Fruit fly (Drosophila melanogaster) whole organism, embryonic: ENCODE measurements around the gene Sk2.

ENCODE experiments used
- Antp ChIP-seq: fragments of 200-800 bp; sonication (Bioruptor generic); optimal IDR thresholded peaks from 3 replicates; lab custom pipeline; 2016; ENCODE audit warnings: missing biosample characterization, missing genetic modification characterization
- Atf3 ChIP-seq: fragments of 200-800 bp; sonication (Bioruptor generic); optimal IDR thresholded peaks from 3 replicates; lab custom pipeline; 2016; ENCODE audit warnings: missing biosample characterization, missing genetic modification characterization
- BEAF-32 ChIP-seq: fragments of 200-800 bp; sonication (Bioruptor generic); optimal IDR thresholded peaks from 3 replicates; lab custom pipeline; 2017; ENCODE audit warnings: missing biosample characterization, missing genetic modification characterization, mild to moderate bottlenecking, moderate library complexity, missing genetic modification reagents
- CG11247 ChIP-seq: fragments of 200-800 bp; sonication (Bioruptor generic); IDR thresholded peaks from 2 replicates; pipeline ENCODE4 v1.3.6; 2022; ENCODE audit warnings: missing biosample characterization, missing genetic modification characterization
- CG12155 ChIP-seq: fragments of 200-800 bp; sonication (Bioruptor generic); optimal IDR thresholded peaks from 3 replicates; lab custom pipeline; 2016; ENCODE audit warnings: missing biosample characterization, missing genetic modification characterization
- CG14441 ChIP-seq: fragments of 200-800 bp; sonication (Bioruptor generic); IDR thresholded peaks from 2 replicates; pipeline ENCODE4 v1.3.6; 2022; ENCODE audit warnings: missing biosample characterization, missing genetic modification characterization
- CG15696 ChIP-seq: fragments of 200-800 bp; sonication (Bioruptor generic); optimal IDR thresholded peaks from 2 replicates; lab custom pipeline; 2019; ENCODE audit warnings: missing biosample characterization, mild to moderate bottlenecking, missing genetic modification characterization, moderate library complexity
- CG17328 ChIP-seq: fragments of 200-800 bp; sonication (Bioruptor generic); IDR thresholded peaks from 2 replicates; pipeline ENCODE4 v1.3.6; 2022; ENCODE audit warnings: missing biosample characterization, missing genetic modification characterization
- CG17829 ChIP-seq: fragments of 200-800 bp; optimal IDR thresholded peaks from 2 replicates; lab custom pipeline; 2019; ENCODE audit warnings: missing biosample characterization, mild to moderate bottlenecking, missing genetic modification characterization, moderate library complexity
- CG18011 ChIP-seq: fragments of 200-800 bp; sonication (Bioruptor generic); optimal IDR thresholded peaks from 2 replicates; lab custom pipeline; 2017; ENCODE audit warnings: missing biosample characterization, missing genetic modification characterization, mild to moderate bottlenecking, moderate library complexity, missing genotype
- CG2678 ChIP-seq: fragments of 200-800 bp; sonication (Bioruptor generic); optimal IDR thresholded peaks from 3 replicates; lab custom pipeline; 2019; ENCODE audit warnings: missing biosample characterization, mild to moderate bottlenecking, missing genetic modification characterization, moderate library complexity
- CG30431 ChIP-seq: fragments of 200-800 bp; sonication (Bioruptor generic); optimal IDR thresholded peaks from 2 replicates; lab custom pipeline; 2017; ENCODE audit warnings: missing biosample characterization, missing genetic modification characterization
- CG3065 ChIP-seq: fragments of 200-800 bp; sonication (Bioruptor generic); optimal IDR thresholded peaks from 2 replicates; lab custom pipeline; 2016; ENCODE audit warnings: missing biosample characterization, missing genetic modification characterization
- CG3163 ChIP-seq: fragments of 200-800 bp; sonication (Bioruptor generic); optimal IDR thresholded peaks from 3 replicates; lab custom pipeline; 2016; ENCODE audit warnings: missing biosample characterization, missing genetic modification characterization
- CG5180 ChIP-seq: fragments of 200-800 bp; sonication (Bioruptor generic); optimal IDR thresholded peaks from 3 replicates; lab custom pipeline; 2017; ENCODE audit warnings: missing biosample characterization, missing genetic modification characterization, mild to moderate bottlenecking, moderate library complexity, missing genetic modification reagents
- CG6175 ChIP-seq: fragments of 200-800 bp; sonication (Bioruptor generic); IDR thresholded peaks from 3 replicates; pipeline ENCODE4 v1.3.6; 2022; ENCODE audit warnings: missing biosample characterization, missing genetic modification characterization
- CG6689 ChIP-seq: fragments of 200-800 bp; sonication (Bioruptor generic); IDR thresholded peaks from 2 replicates; pipeline ENCODE4 v1.3.6; 2022; ENCODE audit warnings: missing biosample characterization, missing genetic modification characterization
- CG6791 ChIP-seq: fragments of 200-800 bp; sonication (Bioruptor generic); IDR thresholded peaks from 3 replicates; pipeline ENCODE4 v1.3.6; 2022; ENCODE audit warnings: missing biosample characterization, missing genetic modification characterization; ENCODE audit not compliant: partially characterized antibody
- CoRest ChIP-seq: fragments of 200-800 bp; sonication (Bioruptor generic); optimal IDR thresholded peaks from 3 replicates; lab custom pipeline; 2018; ENCODE audit warnings: missing biosample characterization, mild to moderate bottlenecking, missing genetic modification characterization, moderate library complexity
- Dbx ChIP-seq: fragments of 200-800 bp; sonication (Bioruptor generic); IDR thresholded peaks from 3 replicates; pipeline ENCODE4 v1.3.6; 2022; ENCODE audit warnings: missing biosample characterization, missing genetic modification characterization
- Dip2 ChIP-seq: fragments of 200-800 bp; sonication (Bioruptor generic); IDR thresholded peaks from 2 replicates; pipeline ENCODE4 v1.3.6; 2022; ENCODE audit warnings: missing biosample characterization, missing genetic modification characterization
- Dp ChIP-seq: fragments of 200-800 bp; sonication (Bioruptor generic); optimal IDR thresholded peaks from 2 replicates; lab custom pipeline; 2018; ENCODE audit warnings: missing biosample characterization, mild to moderate bottlenecking, missing genetic modification characterization, moderate library complexity
- Fer1 ChIP-seq: fragments of 200-800 bp; sonication (Bioruptor generic); optimal IDR thresholded peaks from 2 replicates; lab custom pipeline; 2017; ENCODE audit warnings: missing biosample characterization, mild to moderate bottlenecking, missing genetic modification characterization
- Hr39 ChIP-seq: fragments of >200 bp; optimal IDR thresholded peaks from 2 replicates; lab custom pipeline; 2017
- Max ChIP-seq: fragments of 200-800 bp; sonication (Bioruptor generic); optimal IDR thresholded peaks from 2 replicates; lab custom pipeline; 2016; ENCODE audit warnings: missing biosample characterization, mild to moderate bottlenecking, missing genetic modification characterization
- Med ChIP-seq: fragments of 200-800 bp; sonication (Bioruptor generic); peaks from one replicate; lab custom pipeline; 2016; ENCODE audit warnings: missing biosample characterization, missing genetic modification characterization, mild to moderate bottlenecking, inconsistent platforms, moderate library complexity
- Nf-YA ChIP-seq: fragments of 200-800 bp; sonication (Bioruptor generic); IDR thresholded peaks from 2 replicates; pipeline ENCODE4 v1.3.6; 2022; ENCODE audit warnings: missing biosample characterization, missing genetic modification characterization
- Nf-YB ChIP-seq: fragments of 200-800 bp; sonication (Bioruptor generic); optimal IDR thresholded peaks from 3 replicates; lab custom pipeline; 2019; ENCODE audit warnings: missing biosample characterization, mild to moderate bottlenecking, missing genetic modification characterization, moderate library complexity
- Sox100B ChIP-seq: fragments of 200-800 bp; sonication (Bioruptor generic); optimal IDR thresholded peaks from 3 replicates; lab custom pipeline; 2018; ENCODE audit warnings: missing biosample characterization, mild to moderate bottlenecking, missing genetic modification characterization
- Spps ChIP-seq: fragments of 200-800 bp; sonication (Bioruptor generic); optimal IDR thresholded peaks from 2 replicates; lab custom pipeline; 2018; ENCODE audit warnings: missing biosample characterization, mild to moderate bottlenecking, missing genetic modification characterization
- TFAM ChIP-seq: fragments of 200-800 bp; sonication (Bioruptor generic); optimal IDR thresholded peaks from 2 replicates; lab custom pipeline; 2017; ENCODE audit warnings: missing biosample characterization, missing genetic modification characterization, inconsistent platforms
- chinmo ChIP-seq: fragments of 200-800 bp; sonication (Bioruptor generic); IDR thresholded peaks from 4 replicates; pipeline ENCODE4 v1.3.6; 2022; ENCODE audit warnings: missing biosample characterization, missing genetic modification characterization; ENCODE audit not compliant: partially characterized antibody
- corto ChIP-seq: fragments of 200-800 bp; sonication (Bioruptor generic); optimal IDR thresholded peaks from 2 replicates; lab custom pipeline; 2016; ENCODE audit warnings: missing biosample characterization, mild to moderate bottlenecking, missing genetic modification characterization, moderate library complexity
- croc ChIP-seq: fragments of 200-800 bp; sonication (Bioruptor generic); conservative IDR thresholded peaks from 3 replicates; pipeline ENCODE4 v1.3.6; 2022; ENCODE audit warnings: missing biosample characterization, missing genetic modification characterization
- exex ChIP-seq: fragments of 200-800 bp; sonication (Bioruptor generic); optimal IDR thresholded peaks from 4 replicates; lab custom pipeline; 2018; ENCODE audit warnings: missing biosample characterization, mild to moderate bottlenecking, missing genetic modification characterization, moderate library complexity
- eyg ChIP-seq: fragments of 200-800 bp; sonication (Bioruptor generic); optimal IDR thresholded peaks from 3 replicates; lab custom pipeline; 2016; ENCODE audit warnings: missing biosample characterization, missing genetic modification characterization
- fd96Cb ChIP-seq: fragments of 200-800 bp; sonication (Bioruptor generic); optimal IDR thresholded peaks from 2 replicates; lab custom pipeline; 2018; ENCODE audit warnings: missing biosample characterization, mild to moderate bottlenecking, missing genetic modification characterization, moderate library complexity
- gcm2 ChIP-seq: fragments of 200-800 bp; sonication (Bioruptor generic); optimal IDR thresholded peaks from 2 replicates; lab custom pipeline; 2016; ENCODE audit warnings: missing biosample characterization, missing genetic modification characterization
- hb ChIP-seq: fragments of 200-800 bp; sonication (Bioruptor generic); IDR thresholded peaks from 3 replicates; pipeline ENCODE4 v1.3.6; 2022; ENCODE audit warnings: missing biosample characterization, missing genetic modification characterization; ENCODE audit not compliant: partially characterized antibody
- ken ChIP-seq: fragments of 200-800 bp; sonication (Bioruptor generic); IDR thresholded peaks from 3 replicates; pipeline ENCODE4 v1.3.6; 2022; ENCODE audit warnings: missing biosample characterization, missing genetic modification characterization
- lov ChIP-seq, 2 experiments: fragments of 200-800 bp in 1 of 2; fragments of >200 bp in 1 of 2; sonication (Bioruptor generic) in 1 of 2; IDR thresholded peaks in 1 of 2; optimal IDR thresholded peaks in 1 of 2; 2 replicates in 1 of 2; 3 replicates in 1 of 2; pipeline versions ENCODE4 v1.3.6 to Lab custom; 2017 to 2022; ENCODE audit warnings: missing biosample characterization in 1 of 2, missing genetic modification characterization in 1 of 2
- nerfin-1 ChIP-seq: fragments of 200-800 bp; sonication (Bioruptor generic); optimal IDR thresholded peaks from 3 replicates; lab custom pipeline; 2019; ENCODE audit warnings: missing biosample characterization, mild to moderate bottlenecking, missing genetic modification characterization, moderate library complexity
- peb ChIP-seq: fragments of 200-800 bp; sonication (Bioruptor generic); IDR thresholded peaks from 2 replicates; pipeline ENCODE4 v1.3.6; 2022; ENCODE audit warnings: missing biosample characterization, missing genetic modification characterization
- pho ChIP-seq: fragments of 200-800 bp; sonication (Bioruptor generic); optimal IDR thresholded peaks from 2 replicates; lab custom pipeline; 2016; ENCODE audit warnings: missing biosample characterization, missing genetic modification characterization
- pros ChIP-seq: fragments of 200-800 bp; sonication (Bioruptor generic); optimal IDR thresholded peaks from 3 replicates; lab custom pipeline; 2019; ENCODE audit warnings: missing biosample characterization, mild to moderate bottlenecking, missing genetic modification characterization, moderate library complexity
- slbo ChIP-seq: fragments of 200-800 bp; sonication (Bioruptor generic); IDR thresholded peaks from 2 replicates; pipeline ENCODE4 v1.3.6; 2022; ENCODE audit warnings: missing biosample characterization, missing genetic modification characterization
- tna ChIP-seq: fragments of 200-800 bp; sonication (Bioruptor generic); IDR thresholded peaks from 2 replicates; pipeline ENCODE4 v1.3.6; 2022; ENCODE audit warnings: missing biosample characterization, missing genetic modification characterization; ENCODE audit not compliant: partially characterized antibody
- zen2 ChIP-seq: fragments of 200-800 bp; sonication (Bioruptor generic); IDR thresholded peaks from 3 replicates; pipeline ENCODE4 v1.3.6; 2022; ENCODE audit warnings: missing biosample characterization, missing genetic modification characterization; ENCODE audit not compliant: partially characterized antibody
- zfh2 ChIP-seq: fragments of 200-800 bp; sonication (Bioruptor generic); optimal IDR thresholded peaks from 2 replicates; lab custom pipeline; 2016; ENCODE audit warnings: missing biosample characterization, missing genetic modification characterization

Gene Sk2

dm6 chr3L:3096073-3096725, 49.3 kb downstream of the Sk2 start (continued):
- TF ChIP-seq Max: no peak
- TF ChIP-seq CG3065 (GFP tag; lab: Kevin White, UChicago): no peak
- TF ChIP-seq Antp (GFP tag; lab: Kevin White, UChicago): no peak
- TF ChIP-seq eyg (GFP tag; lab: Kevin White, UChicago): no peak
- no peak for TF ChIP-seq peb (GFP tag; lab: Robert Waterston, UW)
- no peak for TF ChIP-seq Hr39 (lab: Kevin White, UChicago)
- TF ChIP-seq CG30431 (GFP tag; lab: Kevin White, UChicago): no peak
- TF ChIP-seq pros (GFP tag; lab: Kevin White, UChicago): peak; percentile 76
- peak; percentile 15 for TF ChIP-seq corto (GFP tag; lab: Kevin White, UChicago)
- no peak for TF ChIP-seq CG15696 (tag; lab: Kevin White, UChicago)
- no peak for TF ChIP-seq Fer1 (GFP tag; lab: Kevin White, UChicago)
- peak; percentile 53 for TF ChIP-seq CG2678 (tag; lab: Kevin White, UChicago)
- peak; percentile 26 for TF ChIP-seq Med
- TF ChIP-seq Nf-YB (GFP tag; lab: Kevin White, UChicago): no peak
- TF ChIP-seq CG14441 (GFP tag; lab: Robert Waterston, UW): no peak
- TF ChIP-seq Nf-YA (GFP tag; lab: Robert Waterston, UW): no peak
- no peak for TF ChIP-seq TFAM (GFP tag; lab: Kevin White, UChicago)
- TF ChIP-seq nerfin-1 (tag; lab: Kevin White, UChicago): no peak
- peak; percentile 87 for TF ChIP-seq hb
- TF ChIP-seq CG5180 (GFP tag; lab: Kevin White, UChicago): peak; percentile 99
- no peak for TF ChIP-seq lov (optimal IDR thresholded peaks at IDR 0.05; lab: Kevin White, UChicago)
- TF ChIP-seq lov (GFP tag; IDR thresholded peaks at IDR 0.05; lab: Robert Waterston, UW): no peak
- TF ChIP-seq CG18011 (GFP tag; lab: Kevin White, UChicago): no peak
- TF ChIP-seq croc: no peak
- no peak for TF ChIP-seq fd96Cb (tag; lab: Kevin White, UChicago)
- no peak for TF ChIP-seq Spps (tag; lab: Kevin White, UChicago)
- TF ChIP-seq zen2 (GFP tag; lab: Robert Waterston, UW): peak; percentile 60; the same call in 1 of the 3 replicates
- no peak for TF ChIP-seq Dp
- no peak for TF ChIP-seq Atf3 (GFP tag; lab: Kevin White, UChicago)
- TF ChIP-seq CG11247 (GFP tag; lab: Robert Waterston, UW): no peak
- no peak for TF ChIP-seq CoRest (tag; lab: Kevin White, UChicago)
- TF ChIP-seq exex (tag; lab: Kevin White, UChicago): no peak
- TF ChIP-seq CG17829 (tag; lab: Kevin White, UChicago): no peak
- TF ChIP-seq chinmo (GFP tag; lab: Robert Waterston, UW): peak; percentile 54; the same call in 2 of the 4 replicates
- TF ChIP-seq Dbx (GFP tag; lab: Robert Waterston, UW): 0 out of 3 replicates have a peak, but pooled peaks have one; percentile 53
- no peak for TF ChIP-seq Sox100B (GFP tag; lab: Kevin White, UChicago)
- TF ChIP-seq BEAF-32 (GFP tag; lab: Kevin White, UChicago): no peak
- TF ChIP-seq tna (GFP tag; lab: Robert Waterston, UW): peak; percentile 79
- 0 out of 3 replicates have a peak, but pooled peaks have one; percentile 37 for TF ChIP-seq ken (GFP tag; lab: Robert Waterston, UW)
- 0 out of 2 replicates have a peak, but pooled peaks have one; percentile 3 for TF ChIP-seq slbo (GFP tag; lab: Robert Waterston, UW)
- peak; percentile 95 for TF ChIP-seq CG6791 (GFP tag; lab: Robert Waterston, UW)
- TF ChIP-seq CG6689 (GFP tag; lab: Robert Waterston, UW): no peak
- TF ChIP-seq CG12155 (GFP tag; lab: Kevin White, UChicago): no peak
- no peak for TF ChIP-seq CG6175
- TF ChIP-seq CG17328: no peak
- TF ChIP-seq zfh2 (GFP tag; lab: Kevin White, UChicago): no peak
- no peak for TF ChIP-seq gcm2 (GFP tag; lab: Kevin White, UChicago)
- no peak for TF ChIP-seq Dip2
- TF ChIP-seq CG3163 (GFP tag; lab: Kevin White, UChicago): no peak
- TF ChIP-seq pho: peak; percentile 11
